Worm (Caenorhabditis elegans) whole organism, L2 larva: ENCODE results near the gene mpst-3.

Experiments
- ama-1 ChIP-seq: fragments of 150-350 bp; optimal IDR thresholded peaks from 2 replicates; lab custom pipeline; 2018; ENCODE audit warnings: inconsistent platforms
- blmp-1 ChIP-seq: sonication (generic microtip); optimal IDR thresholded peaks from 2 replicates; lab custom pipeline; 2017; ENCODE audit warnings: missing genetic modification characterization, mild to moderate bottlenecking, missing compliant biosample characterization, antibody characterized with exemption, moderate library complexity; ENCODE audit not compliant: insufficient read depth
- ceh-82 ChIP-seq: fragments of 150-350 bp; optimal IDR thresholded peaks from 2 replicates; lab custom pipeline; 2014; ENCODE audit warnings: missing biosample characterization, missing genetic modification characterization
- dmd-4 ChIP-seq: sonication (generic microtip); optimal IDR thresholded peaks from 2 replicates; lab custom pipeline; 2017; ENCODE audit warnings: missing biosample characterization, missing genetic modification characterization
- lin-11 ChIP-seq: fragments of 150-350 bp; sonication (generic microtip); optimal IDR thresholded peaks from 2 replicates; lab custom pipeline; 2014; ENCODE audit warnings: missing biosample characterization, missing genetic modification characterization, inconsistent platforms, mixed read lengths
- lin-13 ChIP-seq: fragments of 150-350 bp; optimal IDR thresholded peaks from 2 replicates; lab custom pipeline; 2014; ENCODE audit warnings: missing biosample characterization, missing genetic modification reagents, missing genetic modification characterization
- lin-39 ChIP-seq: fragments of 150-350 bp; optimal IDR thresholded peaks from 2 replicates; lab custom pipeline; 2014; ENCODE audit warnings: missing biosample characterization, missing genetic modification reagents, missing genetic modification characterization
- nhr-77 ChIP-seq: fragments of 150-350 bp; optimal IDR thresholded peaks from 2 replicates; lab custom pipeline; 2014; ENCODE audit warnings: missing biosample characterization, missing genetic modification characterization
- snpc-4 ChIP-seq: fragments of 150-350 bp; optimal IDR thresholded peaks from 2 replicates; lab custom pipeline; 2014; ENCODE audit warnings: missing biosample characterization, missing genetic modification characterization
- ztf-4 ChIP-seq: fragments of 150-350 bp; optimal IDR thresholded peaks from 2 replicates; lab custom pipeline; 2014; ENCODE audit warnings: missing biosample characterization, missing genetic modification characterization

ce11 chrV:14875371-14875770 is 20.1 kb upstream of the mpst-3 start, which contains the start of gene ZC412.5:
- TF ChIP-seq lin-11 (tag; lab: Kevin White, UChicago) (no peak), dmd-4 (tag; lab: Kevin White, UChicago) (no peak), lin-13 (GFP tag; lab: Kevin White, UChicago) (no peak), nhr-77 (tag; lab: Kevin White, UChicago) (no peak), ztf-4 (tag; lab: Kevin White, UChicago) (no peak), snpc-4 (tag; lab: Kevin White, UChicago) (no peak), lin-39 (tag; lab: Kevin White, UChicago) (no peak), ama-1 (lab: Kevin White, UChicago) (no peak), ceh-82 (no peak), blmp-1 (tag; lab: Kevin White, UChicago) (no peak)
